Fruit fly (Drosophila melanogaster) whole organism, adult: ENCODE data around the gene Tim17b1.

Experiments used
- CG11617 ChIP-seq: fragments of 200-800 bp; sonication (Bioruptor generic); optimal IDR thresholded peaks from 2 replicates; lab custom pipeline; 2017; ENCODE audit warnings: mild to moderate bottlenecking, missing biosample characterization, missing genetic modification reagents, missing genetic modification characterization
- CG12768 ChIP-seq: fragments of 200-800 bp; sonication (Bioruptor generic); optimal IDR thresholded peaks from 2 replicates; lab custom pipeline; 2017; ENCODE audit warnings: missing biosample characterization, missing genetic modification characterization, mild to moderate bottlenecking, moderate library complexity, missing genetic modification reagents
- CG5204 ChIP-seq: fragments of 200-800 bp; sonication (Bioruptor generic); optimal IDR thresholded peaks from 2 replicates; lab custom pipeline; 2016; ENCODE audit warnings: missing biosample characterization, missing genetic modification characterization
- CG7045 ChIP-seq: fragments of 200-800 bp; sonication (Bioruptor generic); optimal IDR thresholded peaks from 2 replicates; lab custom pipeline; 2017; ENCODE audit warnings: missing biosample characterization, mild to moderate bottlenecking, missing genetic modification characterization
- Clk ChIP-seq: fragments of 200-800 bp; sonication (Bioruptor generic); optimal IDR thresholded peaks from 2 replicates; lab custom pipeline; 2017; ENCODE audit warnings: missing biosample characterization, missing genetic modification characterization
- Crg-1 ChIP-seq: fragments of 200-800 bp; sonication (Bioruptor generic); optimal IDR thresholded peaks from 2 replicates; lab custom pipeline; 2016; ENCODE audit warnings: missing biosample characterization, missing genetic modification characterization
- Hr96 ChIP-seq: fragments of 200-800 bp; sonication (Bioruptor generic); optimal IDR thresholded peaks from 2 replicates; lab custom pipeline; 2016; ENCODE audit warnings: missing biosample characterization, missing genetic modification characterization
- Mnt ChIP-seq: fragments of 200-800 bp; sonication (Bioruptor generic); optimal IDR thresholded peaks from 2 replicates; lab custom pipeline; 2016; ENCODE audit warnings: missing biosample characterization, mild to moderate bottlenecking, missing genetic modification characterization
- bab1 ChIP-seq: fragments of 200-800 bp; sonication (Bioruptor generic); optimal IDR thresholded peaks from 3 replicates; lab custom pipeline; 2019; ENCODE audit warnings: missing biosample characterization, mild to moderate bottlenecking, missing genetic modification characterization, moderate library complexity
- tj ChIP-seq: fragments of 200-800 bp; sonication (Bioruptor generic); optimal IDR thresholded peaks from 3 replicates; lab custom pipeline; 2017; ENCODE audit warnings: missing biosample characterization, mild to moderate bottlenecking, missing genetic modification characterization, moderate library complexity
- toe ChIP-seq: fragments of 200-800 bp; sonication (Bioruptor generic); optimal IDR thresholded peaks from 2 replicates; lab custom pipeline; 2016; ENCODE audit warnings: missing biosample characterization, missing genetic modification characterization

- TF ChIP-seq CG7045 (GFP tag; lab: Kevin White, UChicago), result no peak
- TF ChIP-seq CG11617 (GFP tag; lab: Kevin White, UChicago), result no peak
- TF ChIP-seq Mnt, result no peak
- no peak for TF ChIP-seq CG5204 (GFP tag; lab: Kevin White, UChicago)
- TF ChIP-seq toe, result no peak
- no peak for TF ChIP-seq Hr96 (GFP tag; lab: Kevin White, UChicago)
- no peak for TF ChIP-seq Crg-1 (GFP tag; lab: Kevin White, UChicago)
- peak; percentile 85 for TF ChIP-seq tj
- TF ChIP-seq Clk (GFP tag; lab: Kevin White, UChicago), result no peak
- no peak for TF ChIP-seq CG12768 (GFP tag; lab: Kevin White, UChicago)
- TF ChIP-seq bab1 (GFP tag; lab: Kevin White, UChicago), result no peak
These were observed 42.8 kb upstream of the Tim17b1 start for dm6 chr3R:5257147-5257487.
